Fruit fly (Drosophila melanogaster): ENCODE results near the gene CG1677.

CG1677 gene

dm6 chrX:7285995-7286985, 119.3 kb downstream of the CG1677 start, which contains the start of gene CG2059 (continued):
- TF ChIP-seq CG11696 (GFP tag; IDR thresholded peaks at IDR 0.05) = no peak
- TF ChIP-seq CG5245 (GFP tag; optimal IDR thresholded peaks at IDR 0.05) = no peak
- peak; percentile 90 for TF ChIP-seq CG7745 (tag; optimal IDR thresholded peaks at IDR 0.05)
- peak; percentile 74; the same call in 2 of the 3 replicates for TF ChIP-seq CG11456 (GFP tag; IDR thresholded peaks at IDR 0.05)
- no peak for TF ChIP-seq az2 (GFP tag; optimal IDR thresholded peaks at IDR 0.05)
- peak; percentile 34; the same call in 1 of the 2 replicates for TF ChIP-seq esg (GFP tag; conservative IDR thresholded peaks at IDR 0.05)
- peak; percentile 24 for TF ChIP-seq sug (tag; optimal IDR thresholded peaks at IDR 0.05)
- no peak for TF ChIP-seq wor (GFP tag; IDR thresholded peaks at IDR 0.05)
- TF ChIP-seq CG15073 (GFP tag; optimal IDR thresholded peaks at IDR 0.05) = no peak
- peak; percentile 11 for TF ChIP-seq CG10147 (GFP tag; optimal IDR thresholded peaks at IDR 0.05)
- TF ChIP-seq sim (GFP tag; IDR thresholded peaks at IDR 0.05) = no peak
- TF ChIP-seq CG4730 (GFP tag; IDR thresholded peaks at IDR 0.05) = 0 out of 2 replicates have a peak, but pooled peaks have one; percentile 8
- TF ChIP-seq CG8359 (GFP tag; optimal IDR thresholded peaks at IDR 0.05; ENCODE audit: borderline replicate concordance) = peak; percentile 28
- TF ChIP-seq CG1024 (GFP tag; IDR thresholded peaks at IDR 0.05) = 0 out of 2 replicates have a peak, but pooled peaks have one; percentile 27
- no peak for TF ChIP-seq CG17612 (GFP tag; IDR thresholded peaks at IDR 0.05)
- peak in 1 of 3 experiments; percentile 26 for TF ChIP-seq Stat92E (GFP tag; optimal IDR thresholded peaks at IDR 0.05)
- TF ChIP-seq E2f2 (GFP tag; IDR thresholded peaks at IDR 0.05) = no peak; the same call in none of the 2 replicates
- TF ChIP-seq mld (GFP tag; IDR thresholded peaks at IDR 0.05; ENCODE audit: partially characterized antibody) = no peak
- no peak for TF ChIP-seq CG18011 (GFP tag; optimal IDR thresholded peaks at IDR 0.05)
- peak; percentile 27 for TF ChIP-seq Mes4 (GFP tag; optimal IDR thresholded peaks at IDR 0.05)
- no peak for TF ChIP-seq BtbVII (GFP tag; optimal IDR thresholded peaks at IDR 0.05)
- TF ChIP-seq D (optimal IDR thresholded peaks at IDR 0.05) = no peak
- TF ChIP-seq D (GFP tag; optimal IDR thresholded peaks at IDR 0.05) = no peak
- peak; percentile 66 for TF ChIP-seq CG10267 (tag; optimal IDR thresholded peaks at IDR 0.05)
- peak; percentile 49 for TF ChIP-seq CG9727 (GFP tag; optimal IDR thresholded peaks at IDR 0.05)
- peak; percentile 4 for TF ChIP-seq gro (GFP tag; optimal IDR thresholded peaks at IDR 0.05)
- TF ChIP-seq ftz-f1 (GFP tag; optimal IDR thresholded peaks at IDR 0.05) = no peak
- peak; percentile 31 for TF ChIP-seq Usf (GFP tag; optimal IDR thresholded peaks at IDR 0.05)
- TF ChIP-seq Xrp1 (GFP tag; IDR thresholded peaks at IDR 0.05) = 0 out of 2 replicates have a peak, but pooled peaks have one; percentile 9
- TF ChIP-seq CG7786 (GFP tag; optimal IDR thresholded peaks at IDR 0.05) = peak; percentile 36
- peak; percentile 34 for TF ChIP-seq pb (GFP tag; optimal IDR thresholded peaks at IDR 0.05)
- no peak for TF ChIP-seq peb (GFP tag; IDR thresholded peaks at IDR 0.05)
- no peak for TF ChIP-seq ind (GFP tag; optimal IDR thresholded peaks at IDR 0.05)
- TF ChIP-seq CG30403 (GFP tag; optimal IDR thresholded peaks at IDR 0.05) = peak; percentile 48
- peak; percentile 66 for TF ChIP-seq CG9876 (GFP tag; optimal IDR thresholded peaks at IDR 0.05)
- TF ChIP-seq Bgb (GFP tag; IDR thresholded peaks at IDR 0.05; ENCODE audit: partially characterized antibody) = peak; percentile 65; the same call in 1 of the 2 replicates
- no peak for TF ChIP-seq ERR (GFP tag; optimal IDR thresholded peaks at IDR 0.05)
- TF ChIP-seq CG12391 (tag; optimal IDR thresholded peaks at IDR 0.05) = peak; percentile 52
- TF ChIP-seq hb (GFP tag; IDR thresholded peaks at IDR 0.05; ENCODE audit: partially characterized antibody) = no peak
- no peak for TF ChIP-seq Doc3 (GFP tag; IDR thresholded peaks at IDR 0.05; ENCODE audit: partially characterized antibody)
- 0 out of 2 replicates have a peak, but pooled peaks have one; percentile 12 for TF ChIP-seq sna (GFP tag; IDR thresholded peaks at IDR 0.05; ENCODE audit: partially characterized antibody)
- no peak for TF ChIP-seq Awh (GFP tag; IDR thresholded peaks at IDR 0.05)
- no peak for TF ChIP-seq CG13296 (GFP tag; optimal IDR thresholded peaks at IDR 0.05)
- peak; percentile 75 for TF ChIP-seq sob (GFP tag; IDR thresholded peaks at IDR 0.05)
- peak; percentile 18 for TF ChIP-seq Fer3 (tag; optimal IDR thresholded peaks at IDR 0.05)
- no peak for TF ChIP-seq Mrtf (GFP tag; IDR thresholded peaks at IDR 0.05)
- TF ChIP-seq Atf-2 (GFP tag; optimal IDR thresholded peaks at IDR 0.05) = peak; percentile 20
- TF ChIP-seq CG2889 (GFP tag; IDR thresholded peaks at IDR 0.05) = 0 out of 3 replicates have a peak, but pooled peaks have one; percentile 43

Measured in whole organism, embryonic.